Fruit fly (Drosophila melanogaster) whole organism, embryonic: ENCODE results near the gene Trm1.
A peak's percentile ranks its signal among the peaks of the same experiment; 100 is the strongest.

Source experiments
- Abd-B ChIP-seq: fragments of 200-800 bp; sonication (Bioruptor generic); optimal IDR thresholded peaks from 2 replicates; lab custom pipeline; 2018; ENCODE audit warnings: missing biosample characterization, mild to moderate bottlenecking, missing genetic modification characterization, moderate library complexity
- Adf1 ChIP-seq: fragments of 200-800 bp; sonication (Bioruptor generic); IDR thresholded peaks from 2 replicates; pipeline ENCODE4 v1.3.6; 2022; ENCODE audit warnings: missing biosample characterization, missing genetic modification characterization
- CG10267 ChIP-seq: fragments of 200-800 bp; sonication (Bioruptor generic); optimal IDR thresholded peaks from 2 replicates; lab custom pipeline; 2018; ENCODE audit warnings: missing biosample characterization, mild to moderate bottlenecking, missing genetic modification characterization, moderate library complexity
- CG11093 ChIP-seq: fragments of 200-800 bp; sonication (Bioruptor generic); IDR thresholded peaks from 3 replicates; pipeline ENCODE4 v1.3.6; 2022; ENCODE audit warnings: missing biosample characterization, missing genetic modification characterization
- CG11695 ChIP-seq: fragments of 200-800 bp; sonication (Bioruptor generic); IDR thresholded peaks from 3 replicates; pipeline ENCODE4 v1.3.6; 2022; ENCODE audit warnings: missing biosample characterization, missing genetic modification characterization
- CG13424 ChIP-seq: fragments of 200-800 bp; sonication (Bioruptor generic); optimal IDR thresholded peaks from 2 replicates; lab custom pipeline; 2019; ENCODE audit warnings: missing biosample characterization, mild to moderate bottlenecking, missing genetic modification characterization, moderate library complexity
- CG14441 ChIP-seq: fragments of 200-800 bp; sonication (Bioruptor generic); IDR thresholded peaks from 2 replicates; pipeline ENCODE4 v1.3.6; 2022; ENCODE audit warnings: missing biosample characterization, missing genetic modification characterization
- CG15601 ChIP-seq: fragments of 200-800 bp; sonication (Bioruptor generic); optimal IDR thresholded peaks from 3 replicates; lab custom pipeline; 2019; ENCODE audit warnings: missing biosample characterization, mild to moderate bottlenecking, missing genetic modification characterization, moderate library complexity
- CG17328 ChIP-seq: fragments of 200-800 bp; sonication (Bioruptor generic); IDR thresholded peaks from 2 replicates; pipeline ENCODE4 v1.3.6; 2022; ENCODE audit warnings: missing biosample characterization, missing genetic modification characterization
- CG17361 ChIP-seq: fragments of 200-800 bp; sonication (Bioruptor generic); IDR thresholded peaks from 3 replicates; pipeline ENCODE4 v1.3.6; 2022; ENCODE audit warnings: missing biosample characterization, missing genetic modification characterization
- CG17912 ChIP-seq: fragments of 200-800 bp; sonication (Bioruptor generic); optimal IDR thresholded peaks from 2 replicates; lab custom pipeline; 2018; ENCODE audit warnings: missing biosample characterization, mild to moderate bottlenecking, missing genetic modification characterization
- CG18764 ChIP-seq: fragments of 200-800 bp; sonication (Bioruptor generic); optimal IDR thresholded peaks from 3 replicates; lab custom pipeline; 2016; ENCODE audit warnings: missing biosample characterization, missing genetic modification characterization
- CG3065 ChIP-seq: fragments of 200-800 bp; sonication (Bioruptor generic); optimal IDR thresholded peaks from 2 replicates; lab custom pipeline; 2016; ENCODE audit warnings: missing biosample characterization, missing genetic modification characterization
- CG3281 ChIP-seq: fragments of 200-800 bp; sonication (Bioruptor generic); optimal IDR thresholded peaks from 3 replicates; lab custom pipeline; 2017; ENCODE audit warnings: missing biosample characterization, mild to moderate bottlenecking, missing genetic modification characterization
- CG3995 ChIP-seq: fragments of 200-800 bp; sonication (Bioruptor generic); optimal IDR thresholded peaks from 3 replicates; lab custom pipeline; 2016; ENCODE audit warnings: missing biosample characterization, missing genetic modification characterization
- CG4424 ChIP-seq: fragments of 200-800 bp; sonication (Bioruptor generic); optimal IDR thresholded peaks from 3 replicates; lab custom pipeline; 2016; ENCODE audit warnings: missing biosample characterization, missing genetic modification characterization
- CG5180 ChIP-seq: fragments of 200-800 bp; sonication (Bioruptor generic); optimal IDR thresholded peaks from 3 replicates; lab custom pipeline; 2017; ENCODE audit warnings: missing biosample characterization, missing genetic modification characterization, mild to moderate bottlenecking, moderate library complexity, missing genetic modification reagents
- CG5245 ChIP-seq: fragments of 200-800 bp; sonication (Bioruptor generic); optimal IDR thresholded peaks from 3 replicates; lab custom pipeline; 2016; ENCODE audit warnings: missing biosample characterization, missing genetic modification characterization
- CG7786 ChIP-seq: fragments of 200-800 bp; sonication (Bioruptor generic); optimal IDR thresholded peaks from 2 replicates; lab custom pipeline; 2016; ENCODE audit warnings: missing biosample characterization, missing genetic modification characterization
- CG8290 ChIP-seq, 3 experiments: fragments of 200-800 bp; sonication (Bioruptor generic); optimal IDR thresholded peaks; 2 replicates each; lab custom pipeline; 2016 to 2019; ENCODE audit warnings: missing biosample characterization in 3 of 3, missing genetic modification characterization in 3 of 3, mild to moderate bottlenecking in 2 of 3, moderate library complexity in 1 of 3
- D19A ChIP-seq: fragments of 200-800 bp; optimal IDR thresholded peaks from 3 replicates; lab custom pipeline; 2019; ENCODE audit warnings: missing biosample characterization, mild to moderate bottlenecking, missing genetic modification characterization, moderate library complexity
- Six4 ChIP-seq: fragments of 200-800 bp; sonication (Bioruptor generic); optimal IDR thresholded peaks from 2 replicates; lab custom pipeline; 2016; ENCODE audit warnings: missing biosample characterization, missing genetic modification characterization
- Tbp ChIP-seq: fragments of >200 bp; optimal IDR thresholded peaks from 2 replicates; lab custom pipeline; 2018; ENCODE audit warnings: missing biosample characterization, missing genetic modification characterization
- Vsx1 ChIP-seq: fragments of 200-800 bp; sonication (Bioruptor generic); optimal IDR thresholded peaks from 2 replicates; lab custom pipeline; 2017; ENCODE audit warnings: missing biosample characterization, mild to moderate bottlenecking, missing genetic modification characterization, missing genetic modification reagents
- abd-A ChIP-seq: fragments of 200-800 bp; sonication (Bioruptor generic); optimal IDR thresholded peaks from 3 replicates; lab custom pipeline; 2019; ENCODE audit warnings: missing biosample characterization, mild to moderate bottlenecking, missing genetic modification characterization, moderate library complexity
- amos ChIP-seq: fragments of 200-800 bp; sonication (Bioruptor generic); IDR thresholded peaks from 2 replicates; pipeline ENCODE4 v1.3.6; 2022; ENCODE audit warnings: missing biosample characterization, missing genetic modification characterization; ENCODE audit not compliant: partially characterized antibody
- aop ChIP-seq: fragments of 200-800 bp; sonication (Bioruptor generic); IDR thresholded peaks from 2 replicates; pipeline ENCODE4 v1.3.6; 2022; ENCODE audit warnings: missing biosample characterization, missing genetic modification characterization
- bcd ChIP-seq: fragments of 200-800 bp; sonication (Bioruptor generic); optimal IDR thresholded peaks from 2 replicates; lab custom pipeline; 2017; ENCODE audit warnings: missing biosample characterization, mild to moderate bottlenecking, missing genetic modification characterization
- cg ChIP-seq: fragments of 200-800 bp; sonication (Bioruptor generic); optimal IDR thresholded peaks from 3 replicates; lab custom pipeline; 2019; ENCODE audit warnings: missing biosample characterization, mild to moderate bottlenecking, missing genetic modification characterization, moderate library complexity
- chif ChIP-seq, 2 experiments: fragments of 200-800 bp; sonication (Bioruptor generic); optimal IDR thresholded peaks; 3 replicates each; lab custom pipeline; 2016; ENCODE audit warnings: missing biosample characterization in 2 of 2, missing genetic modification characterization in 2 of 2
- croc ChIP-seq: fragments of 200-800 bp; sonication (Bioruptor generic); conservative IDR thresholded peaks from 3 replicates; pipeline ENCODE4 v1.3.6; 2022; ENCODE audit warnings: missing biosample characterization, missing genetic modification characterization
- dysf ChIP-seq: fragments of 200-800 bp; sonication (Bioruptor generic); IDR thresholded peaks from 3 replicates; pipeline ENCODE4 v1.3.6; 2022; ENCODE audit warnings: missing biosample characterization, missing genetic modification characterization
- ewg ChIP-seq: fragments of 200-800 bp; sonication (Bioruptor generic); optimal IDR thresholded peaks from 3 replicates; lab custom pipeline; 2017; ENCODE audit warnings: mild to moderate bottlenecking, missing biosample characterization, missing genetic modification reagents, missing genetic modification characterization
- fd102C ChIP-seq: fragments of 200-800 bp; sonication (Bioruptor generic); optimal IDR thresholded peaks from 2 replicates; lab custom pipeline; 2018; ENCODE audit warnings: missing biosample characterization, mild to moderate bottlenecking, missing genetic modification characterization, moderate library complexity
- fd96Cb ChIP-seq: fragments of 200-800 bp; sonication (Bioruptor generic); optimal IDR thresholded peaks from 2 replicates; lab custom pipeline; 2018; ENCODE audit warnings: missing biosample characterization, mild to moderate bottlenecking, missing genetic modification characterization, moderate library complexity
- fu2 ChIP-seq: fragments of 200-800 bp; sonication (Bioruptor generic); optimal IDR thresholded peaks from 2 replicates; lab custom pipeline; 2016; ENCODE audit warnings: missing biosample characterization, missing genetic modification characterization
- gcm ChIP-seq: fragments of 200-800 bp; sonication (Bioruptor generic); optimal IDR thresholded peaks from 2 replicates; lab custom pipeline; 2019; ENCODE audit warnings: missing biosample characterization, mild to moderate bottlenecking, missing genetic modification characterization, moderate library complexity
- gcm2 ChIP-seq: fragments of 200-800 bp; sonication (Bioruptor generic); optimal IDR thresholded peaks from 2 replicates; lab custom pipeline; 2016; ENCODE audit warnings: missing biosample characterization, missing genetic modification characterization
- ind ChIP-seq: fragments of 200-800 bp; sonication (Bioruptor generic); optimal IDR thresholded peaks from 3 replicates; lab custom pipeline; 2016; ENCODE audit warnings: missing biosample characterization, missing genetic modification characterization
- jigr1 ChIP-seq: fragments of 200-800 bp; sonication (Bioruptor generic); IDR thresholded peaks from 3 replicates; pipeline ENCODE4 v1.3.6; 2022; ENCODE audit warnings: missing biosample characterization, missing genetic modification characterization
- klu ChIP-seq: fragments of 200-800 bp; sonication (Bioruptor generic); IDR thresholded peaks from 2 replicates; pipeline ENCODE4 v1.3.6; 2022; ENCODE audit warnings: missing biosample characterization, missing genetic modification characterization
- prd ChIP-seq, 3 experiments: fragments of >200 bp in 2 of 3; fragments of 200-800 bp in 1 of 3; sonication (Bioruptor generic) in 1 of 3; optimal IDR thresholded peaks in 2 of 3; IDR thresholded peaks in 1 of 3; 2 replicates in 2 of 3; 3 replicates in 1 of 3; pipeline versions ENCODE4 v1.3.6 to Lab custom; 2017 to 2022; ENCODE audit warnings: missing biosample characterization in 1 of 3, missing genetic modification characterization in 1 of 3
- pzg ChIP-seq: fragments of 200-800 bp; sonication (Bioruptor generic); optimal IDR thresholded peaks from 3 replicates; lab custom pipeline; 2018; ENCODE audit warnings: missing biosample characterization, mild to moderate bottlenecking, missing genetic modification characterization, moderate library complexity
- sr ChIP-seq: fragments of 200-800 bp; sonication (Bioruptor generic); IDR thresholded peaks from 3 replicates; pipeline ENCODE4 v1.3.6; 2022; ENCODE audit warnings: missing biosample characterization, missing genetic modification characterization
- tap ChIP-seq: fragments of 200-800 bp; optimal IDR thresholded peaks from 3 replicates; lab custom pipeline; 2019; ENCODE audit warnings: missing biosample characterization, mild to moderate bottlenecking, missing genetic modification characterization, moderate library complexity
- tgo ChIP-seq: fragments of 200-800 bp; sonication (Bioruptor generic); IDR thresholded peaks from 3 replicates; pipeline ENCODE4 v1.3.6; 2022; ENCODE audit warnings: missing biosample characterization, missing genetic modification characterization
- tna ChIP-seq: fragments of 200-800 bp; sonication (Bioruptor generic); IDR thresholded peaks from 2 replicates; pipeline ENCODE4 v1.3.6; 2022; ENCODE audit warnings: missing biosample characterization, missing genetic modification characterization; ENCODE audit not compliant: partially characterized antibody
- twi ChIP-seq: fragments of 200-800 bp; optimal IDR thresholded peaks from 2 replicates; lab custom pipeline; 2019; ENCODE audit warnings: missing biosample characterization, mild to moderate bottlenecking, missing genetic modification characterization, moderate library complexity
- wek ChIP-seq: fragments of 200-800 bp; sonication (Bioruptor generic); optimal IDR thresholded peaks from 3 replicates; lab custom pipeline; 2018; ENCODE audit warnings: missing biosample characterization, mild to moderate bottlenecking, missing genetic modification characterization, moderate library complexity

The Trm1 gene

DNA sequence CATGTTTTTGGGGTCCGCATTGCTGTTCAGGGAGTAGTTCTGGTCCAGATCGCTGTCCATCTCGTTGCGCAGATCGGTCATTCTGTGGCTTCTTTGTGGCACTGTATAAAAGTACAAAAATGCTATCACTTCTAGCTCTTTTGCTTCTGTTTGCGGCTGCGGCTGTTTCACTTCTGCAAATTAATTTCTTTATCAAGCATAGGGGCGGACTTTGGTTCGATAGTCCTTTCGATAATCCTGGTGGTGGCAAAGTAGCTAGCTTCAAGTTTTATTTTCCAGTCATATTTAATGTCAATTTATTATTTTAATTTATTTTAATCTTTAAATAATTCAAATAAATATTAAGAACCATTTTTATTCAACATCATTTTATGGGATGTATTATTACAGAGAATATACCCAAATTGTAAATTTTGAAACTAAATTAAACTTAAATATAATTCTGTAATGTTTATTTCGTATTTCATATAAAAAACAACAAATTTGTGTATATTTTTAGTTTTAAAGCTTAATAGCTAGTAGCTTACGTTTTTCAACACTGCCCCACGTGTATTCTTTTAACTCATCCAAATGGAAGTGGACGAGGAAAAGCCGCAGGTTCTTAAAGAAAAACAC lies at the start of gene Trm1, which contains the start of gene CG5446 (continued):
- TF ChIP-seq CG8290 (GFP tag; optimal IDR thresholded peaks at IDR 0.05; lab: Kevin White, UChicago) = peak; percentile 32
- TF ChIP-seq CG8290 (tag; optimal IDR thresholded peaks at IDR 0.05; lab: Kevin White, UChicago) = no peak
- TF ChIP-seq croc = no peak
- no peak for TF ChIP-seq jigr1 (GFP tag; lab: Robert Waterston, UW)
- TF ChIP-seq CG11093 (GFP tag; lab: Robert Waterston, UW) = no peak
- no peak; the same call in 1 of the 2 replicates for TF ChIP-seq klu (GFP tag; lab: Robert Waterston, UW)
- TF ChIP-seq sr (GFP tag; lab: Robert Waterston, UW) = no peak
- peak; percentile 65 for TF ChIP-seq fd96Cb
- TF ChIP-seq wek (GFP tag; lab: Kevin White, UChicago) = no peak
- peak; percentile 70 for TF ChIP-seq Six4 (GFP tag; lab: Kevin White, UChicago)
- TF ChIP-seq CG7786 (GFP tag; lab: Kevin White, UChicago) = no peak
- TF ChIP-seq chif (GFP tag; optimal IDR thresholded peaks at IDR 0.05; lab: Kevin White, UChicago) = no peak
- no peak for TF ChIP-seq fd102C (GFP tag; lab: Kevin White, UChicago)
- no peak for TF ChIP-seq aop (GFP tag; lab: Robert Waterston, UW)
- TF ChIP-seq CG3995 = no peak
- TF ChIP-seq CG14441 (GFP tag; lab: Robert Waterston, UW) = no peak
- TF ChIP-seq CG17328 = no peak
- TF ChIP-seq CG18764 (GFP tag; lab: Kevin White, UChicago) = peak; percentile 37
- TF ChIP-seq gcm2 (GFP tag; lab: Kevin White, UChicago) = no peak
- TF ChIP-seq D19A (tag; lab: Kevin White, UChicago) = peak; percentile 78
- TF ChIP-seq CG13424 (tag; lab: Kevin White, UChicago) = peak; percentile 86
- no peak for TF ChIP-seq CG17912
- TF ChIP-seq twi (tag; lab: Kevin White, UChicago) = peak; percentile 54
- no peak for TF ChIP-seq abd-A (tag; lab: Kevin White, UChicago)
- peak; percentile 36; the same call in 1 of the 2 replicates for TF ChIP-seq Adf1 (GFP tag; lab: Robert Waterston, UW)
- peak; percentile 67 for TF ChIP-seq CG4424 (GFP tag; lab: Kevin White, UChicago)
- TF ChIP-seq pzg (GFP tag; lab: Kevin White, UChicago) = peak; percentile 16
- TF ChIP-seq CG3281 = peak; percentile 77
- peak; percentile 94 for TF ChIP-seq CG10267 (tag; lab: Kevin White, UChicago)
- no peak for TF ChIP-seq Tbp (GFP tag; lab: Kevin White, UChicago)
- TF ChIP-seq prd (optimal IDR thresholded peaks at IDR 0.05; lab: Kevin White, UChicago) = no peak
- peak; percentile 51; the same call in 1 of the 3 replicates for TF ChIP-seq prd (GFP tag; IDR thresholded peaks at IDR 0.05; lab: Robert Waterston, UW)
- TF ChIP-seq CG11695 (GFP tag; lab: Robert Waterston, UW) = peak; percentile 70; the same call in 2 of the 3 replicates
- TF ChIP-seq CG3065 (GFP tag; lab: Kevin White, UChicago) = no peak
- no peak for TF ChIP-seq tna
- TF ChIP-seq amos (GFP tag; lab: Robert Waterston, UW) = no peak; the same call in 1 of the 2 replicates
- TF ChIP-seq gcm (GFP tag; lab: Kevin White, UChicago) = peak; percentile 77
- TF ChIP-seq fu2 (GFP tag; lab: Kevin White, UChicago) = no peak
- peak; percentile 56 for TF ChIP-seq tap (tag; lab: Kevin White, UChicago)
- TF ChIP-seq CG5245 (GFP tag; lab: Kevin White, UChicago) = no peak
- TF ChIP-seq tgo (GFP tag; lab: Robert Waterston, UW) = peak; percentile 76
- peak; percentile 81 for TF ChIP-seq CG15601
- TF ChIP-seq Abd-B (GFP tag; lab: Kevin White, UChicago) = peak; percentile 44
- TF ChIP-seq ind (GFP tag; lab: Kevin White, UChicago) = peak; percentile 56
- peak; percentile 20 for TF ChIP-seq CG5180 (GFP tag; lab: Kevin White, UChicago)
- peak; percentile 91 for TF ChIP-seq CG17361 (GFP tag; lab: Robert Waterston, UW)
- no peak for TF ChIP-seq cg
- TF ChIP-seq ewg (GFP tag; lab: Kevin White, UChicago) = peak; percentile 29
- no peak for TF ChIP-seq Vsx1
- TF ChIP-seq dysf (GFP tag; lab: Robert Waterston, UW) = peak; percentile 60; the same call in 2 of the 3 replicates
- TF ChIP-seq bcd = peak; percentile 66
